Fruit fly (Drosophila melanogaster): Measurements from ENCODE around the gene CG14085.

DNA sequence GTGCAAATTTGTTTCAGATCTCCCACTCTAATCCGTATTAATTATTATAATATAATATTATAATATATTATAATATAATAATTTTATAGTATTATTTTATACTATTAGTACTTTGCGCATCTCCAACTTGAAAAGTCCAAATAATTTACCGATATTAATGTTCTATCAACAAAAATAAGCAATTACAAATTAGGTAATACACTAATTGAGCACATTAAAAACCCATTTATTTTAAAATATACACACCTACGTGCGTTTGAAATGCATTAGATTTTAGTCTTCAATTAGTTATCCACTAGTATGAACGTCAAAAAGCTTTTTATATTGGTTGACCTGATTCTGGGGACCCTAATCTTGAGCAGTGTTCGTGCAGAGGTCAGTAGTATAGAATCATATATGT lies 33.1 kb upstream of the CG14085 start, which contains the start of gene CG33647:
- TF ChIP-seq CG17806 (tag; optimal IDR thresholded peaks at IDR 0.05) (no peak), Snoo (tag; optimal IDR thresholded peaks at IDR 0.05) (no peak), CG4496 (GFP tag; IDR thresholded peaks at IDR 0.05) (no peak), fd96Ca (GFP tag; IDR thresholded peaks at IDR 0.05) (no peak), CG8159 (tag; optimal IDR thresholded peaks at IDR 0.05) (no peak), CG12605 (GFP tag; IDR thresholded peaks at IDR 0.05) (no peak), CG10348 (GFP tag; IDR thresholded peaks at IDR 0.05) (no peak), CG15710 (tag; optimal IDR thresholded peaks at IDR 0.05) (no peak)
